Worm (Caenorhabditis elegans) whole organism, L4 larva: ENCODE results near the gene sri-46.
"Not testable (repeated sequence)": the region's sequence is repeated elsewhere in the genome, so short reads cannot be mapped to it uniquely, and the experiment has no call there.

ENCODE experiments used
- T26A8.4 ChIP-seq: fragments of 200-800 bp; sonication (Bioruptor generic); IDR thresholded peaks from 2 replicates; pipeline ENCODE4 v1.3.6; 2022; ENCODE audit warnings: missing genetic modification characterization, missing compliant biosample characterization
- ama-1 ChIP-seq: fragments of 150-350 bp; optimal IDR thresholded peaks from 2 replicates; lab custom pipeline; 2014; ENCODE audit warnings: inconsistent platforms, mixed read lengths
- ceh-20 ChIP-seq: fragments of 200-800 bp; sonication (Bioruptor generic); IDR thresholded peaks from 2 replicates; pipeline ENCODE4 v1.3.6; 2022; ENCODE audit warnings: missing genetic modification reagents, missing genetic modification characterization, missing compliant biosample characterization
- lin-39 ChIP-seq: fragments of 150-350 bp; optimal IDR thresholded peaks from 2 replicates; lab custom pipeline; 2014; ENCODE audit warnings: missing biosample characterization, missing genetic modification reagents, missing genetic modification characterization
- madf-9 ChIP-seq: fragments of 200-800 bp; sonication (Bioruptor generic); conservative IDR thresholded peaks from 2 replicates; pipeline ENCODE4 v1.3.6; 2022; ENCODE audit warnings: missing genetic modification reagents, missing genetic modification characterization, missing compliant biosample characterization
- nhr-28 ChIP-seq: fragments of 150-350 bp; optimal IDR thresholded peaks from 2 replicates; lab custom pipeline; 2014; ENCODE audit warnings: missing biosample characterization, missing genetic modification characterization
- nhr-6 ChIP-seq: fragments of 150-350 bp; optimal IDR thresholded peaks from 2 replicates; lab custom pipeline; 2014; ENCODE audit warnings: missing biosample characterization, missing genetic modification characterization
- unc-130 ChIP-seq: sonication (generic microtip); optimal IDR thresholded peaks from 2 replicates; lab custom pipeline; 2016; ENCODE audit warnings: missing genetic modification reagents, missing genetic modification characterization, missing compliant biosample characterization
- zip-2 ChIP-seq: fragments of 150-350 bp; optimal IDR thresholded peaks from 2 replicates; lab custom pipeline; 2014; ENCODE audit warnings: missing biosample characterization, missing genetic modification characterization

- TF ChIP-seq lin-39 (tag; lab: Kevin White, UChicago); ceh-20; madf-9 (GFP tag; lab: Robert Waterston, UW); ama-1 (lab: Kevin White, UChicago); zip-2; unc-130 (GFP tag; lab: Kevin White, UChicago); nhr-6; nhr-28; T26A8.4 (GFP tag; lab: Robert Waterston, UW): not testable (repeated sequence)
Observed at ce11 chrII:632545-632944, 38.4 kb downstream of the sri-46 start.
